Fruit fly (Drosophila melanogaster) whole organism, adult: ENCODE data around the gene TfIIA-S.

Experiments
- CG11617 ChIP-seq: fragments of 200-800 bp; sonication (Bioruptor generic); optimal IDR thresholded peaks from 2 replicates; lab custom pipeline; 2017; ENCODE audit warnings: mild to moderate bottlenecking, missing biosample characterization, missing genetic modification reagents, missing genetic modification characterization
- CG1620 ChIP-seq: fragments of 200-800 bp; sonication (Bioruptor generic); optimal IDR thresholded peaks from 2 replicates; lab custom pipeline; 2016; ENCODE audit warnings: missing biosample characterization, missing genetic modification characterization
- CG5204 ChIP-seq: fragments of 200-800 bp; sonication (Bioruptor generic); optimal IDR thresholded peaks from 2 replicates; lab custom pipeline; 2016; ENCODE audit warnings: missing biosample characterization, missing genetic modification characterization
- CG7101 ChIP-seq: fragments of 200-800 bp; sonication (Bioruptor generic); optimal IDR thresholded peaks from 2 replicates; lab custom pipeline; 2018; ENCODE audit warnings: missing biosample characterization, mild to moderate bottlenecking, missing genetic modification characterization, moderate library complexity
- Clk ChIP-seq: fragments of 200-800 bp; sonication (Bioruptor generic); optimal IDR thresholded peaks from 2 replicates; lab custom pipeline; 2017; ENCODE audit warnings: missing biosample characterization, missing genetic modification characterization
- Crg-1 ChIP-seq: fragments of 200-800 bp; sonication (Bioruptor generic); optimal IDR thresholded peaks from 2 replicates; lab custom pipeline; 2016; ENCODE audit warnings: missing biosample characterization, missing genetic modification characterization
- Hr96 ChIP-seq: fragments of 200-800 bp; sonication (Bioruptor generic); optimal IDR thresholded peaks from 2 replicates; lab custom pipeline; 2016; ENCODE audit warnings: missing biosample characterization, missing genetic modification characterization
- Mnt ChIP-seq: fragments of 200-800 bp; sonication (Bioruptor generic); optimal IDR thresholded peaks from 2 replicates; lab custom pipeline; 2016; ENCODE audit warnings: missing biosample characterization, mild to moderate bottlenecking, missing genetic modification characterization
- cic ChIP-seq: fragments of 200-800 bp; sonication (Bioruptor generic); optimal IDR thresholded peaks from 2 replicates; lab custom pipeline; 2017; ENCODE audit warnings: missing biosample characterization, mild to moderate bottlenecking, missing genetic modification characterization, moderate library complexity
- kay ChIP-seq: fragments of 200-800 bp; sonication (Bioruptor generic); peaks from one replicate; lab custom pipeline; 2016; ENCODE audit warnings: missing biosample characterization, missing genetic modification characterization, borderline replicate concordance
- tj ChIP-seq: fragments of 200-800 bp; sonication (Bioruptor generic); optimal IDR thresholded peaks from 3 replicates; lab custom pipeline; 2017; ENCODE audit warnings: missing biosample characterization, mild to moderate bottlenecking, missing genetic modification characterization, moderate library complexity
- toe ChIP-seq: fragments of 200-800 bp; sonication (Bioruptor generic); optimal IDR thresholded peaks from 2 replicates; lab custom pipeline; 2016; ENCODE audit warnings: missing biosample characterization, missing genetic modification characterization

DNA sequence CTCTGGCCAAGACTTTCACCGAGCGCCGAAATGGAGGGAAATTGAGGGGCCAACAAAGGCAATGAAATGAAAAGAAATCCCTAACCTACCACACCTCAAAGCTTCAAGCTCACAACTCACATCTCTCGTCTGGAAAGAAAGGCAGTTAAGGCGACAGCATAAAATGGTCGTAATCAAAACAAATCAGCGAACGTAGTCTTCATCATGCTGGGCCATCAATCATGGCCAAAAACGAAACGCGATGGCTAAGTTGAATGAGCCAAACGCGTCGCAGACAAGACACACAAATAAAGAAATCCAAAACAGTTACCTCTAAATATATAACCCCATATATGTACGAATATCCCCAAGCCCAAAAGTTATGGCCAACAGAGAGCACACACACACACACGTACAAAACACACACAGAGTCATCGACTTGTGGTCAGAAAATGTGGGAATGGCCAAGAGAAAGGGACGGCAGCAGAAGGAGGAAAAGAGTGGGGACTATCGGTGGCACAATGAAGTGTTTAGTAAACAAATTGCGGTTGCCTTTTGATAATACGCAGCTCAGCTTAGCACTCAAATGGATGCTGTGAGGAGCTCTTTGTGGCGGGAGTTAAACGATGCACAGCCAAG lies 20.3 kb upstream of the TfIIA-S start:
- TF ChIP-seq kay (GFP tag; lab: Kevin White, UChicago): no peak
- TF ChIP-seq tj (GFP tag; lab: Kevin White, UChicago): no peak
- no peak for TF ChIP-seq CG7101 (tag; lab: Kevin White, UChicago)
- no peak for TF ChIP-seq Mnt (GFP tag; lab: Kevin White, UChicago)
- no peak for TF ChIP-seq Clk
- TF ChIP-seq CG5204 (GFP tag; lab: Kevin White, UChicago): no peak
- no peak for TF ChIP-seq CG1620
- TF ChIP-seq Hr96 (GFP tag; lab: Kevin White, UChicago): no peak
- TF ChIP-seq CG11617 (GFP tag; lab: Kevin White, UChicago): no peak
- no peak for TF ChIP-seq Crg-1 (GFP tag; lab: Kevin White, UChicago)
- TF ChIP-seq toe (GFP tag; lab: Kevin White, UChicago): no peak
- TF ChIP-seq cic (GFP tag; lab: Kevin White, UChicago): no peak
